Worm (Caenorhabditis elegans) whole organism, young adult: ENCODE results near the gene C11E4.7.

Experiments
- ama-1 ChIP-seq, 3 experiments: fragments of 150-350 bp in 1 of 3; sonication (generic microtip) in 2 of 3; optimal IDR thresholded peaks; 2 replicates each; lab custom pipeline; 2014 to 2018; ENCODE audit warnings: missing biosample characterization in 2 of 3, missing genetic modification characterization in 2 of 3, missing genetic modification reagents in 2 of 3
- ceh-27 ChIP-seq: fragments of 200-800 bp; sonication (Bioruptor generic); optimal IDR thresholded peaks from 2 replicates; lab custom pipeline; 2018; ENCODE audit warnings: mild to moderate bottlenecking, missing genetic modification characterization, moderate library complexity, missing compliant biosample characterization
- ceh-79 ChIP-seq: sonication (generic microtip); optimal IDR thresholded peaks from 2 replicates; lab custom pipeline; 2017; ENCODE audit warnings: mild to moderate bottlenecking, missing genetic modification characterization, missing compliant biosample characterization
- ceh-91 ChIP-seq: fragments of 200-800 bp; sonication (Bioruptor generic); IDR thresholded peaks from 2 replicates; pipeline ENCODE4 v1.3.6; 2022; ENCODE audit warnings: missing genetic modification reagents, missing genetic modification characterization, missing compliant biosample characterization
- snpc-4 ChIP-seq, 5 experiments: fragments of 150-350 bp in 1 of 5; sonication (generic microtip) in 4 of 5; optimal IDR thresholded peaks; 2 replicates each; lab custom pipeline; 2014 to 2018; ENCODE audit warnings: missing genetic modification characterization in 5 of 5, missing biosample characterization in 3 of 5, antibody characterized with exemption in 2 of 5, mild to moderate bottlenecking in 2 of 5, missing compliant biosample characterization in 2 of 5, missing genotype in 2 of 5, moderate library complexity in 2 of 5, missing genetic modification reagents in 1 of 5
- sptf-2 ChIP-seq: fragments of 200-800 bp; sonication (Bioruptor generic); optimal IDR thresholded peaks from 2 replicates; lab custom pipeline; 2018; ENCODE audit warnings: mild to moderate bottlenecking, missing genetic modification characterization, missing compliant biosample characterization
- tlf-1 ChIP-seq: fragments of 200-800 bp; sonication (Bioruptor generic); optimal IDR thresholded peaks from 2 replicates; lab custom pipeline; 2018; ENCODE audit warnings: mild to moderate bottlenecking, missing genetic modification characterization, missing compliant biosample characterization
- ztf-3 ChIP-seq: fragments of 200-800 bp; sonication (Bioruptor generic); optimal IDR thresholded peaks from 2 replicates; lab custom pipeline; 2018; ENCODE audit warnings: mild to moderate bottlenecking, missing genetic modification characterization, missing compliant biosample characterization
- ztf-6 ChIP-seq: fragments of 200-800 bp; sonication (Bioruptor generic); IDR thresholded peaks from 2 replicates; pipeline ENCODE4 v1.3.6; 2022; ENCODE audit warnings: missing genetic modification reagents, missing genetic modification characterization, missing compliant biosample characterization

- TF ChIP-seq ztf-3 (GFP tag; lab: Kevin White, UChicago) (no peak), ama-1 (optimal IDR thresholded peaks at IDR 0.05; lab: Kevin White, UChicago) (no peak), ama-1 (GFP tag; optimal IDR thresholded peaks at IDR 0.05; lab: Kevin White, UChicago) (no peak), sptf-2 (GFP tag; lab: Kevin White, UChicago) (no peak), snpc-4 (GFP tag; optimal IDR thresholded peaks at IDR 0.05; lab: Kevin White, UChicago) (no peak), snpc-4 (tag; optimal IDR thresholded peaks at IDR 0.05; lab: Kevin White, UChicago) (no peak), ceh-91 (GFP tag; lab: Robert Waterston, UW) (no peak), tlf-1 (GFP tag; lab: Kevin White, UChicago) (no peak), ceh-27 (GFP tag; lab: Kevin White, UChicago) (no peak), ceh-79 (tag; lab: Kevin White, UChicago) (no peak), ztf-6 (GFP tag; lab: Robert Waterston, UW) (no peak)
Measured at ce11 chrX:9634925-9635324, 17.9 kb downstream of the C11E4.7 start, which contains the start of gene F34H10.3.
